Worm (Caenorhabditis elegans) whole organism, mixed stage, embryonic: ENCODE measurements around the gene irg-5.

ENCODE experiments used
- blmp-1 ChIP-seq: fragments of 150-350 bp; optimal IDR thresholded peaks from 2 replicates; lab custom pipeline; 2014; ENCODE audit warnings: missing biosample characterization, missing genetic modification characterization
- ceh-43 ChIP-seq: fragments of 200-800 bp; sonication (Bioruptor generic); optimal IDR thresholded peaks from 2 replicates; lab custom pipeline; 2018; ENCODE audit warnings: mild to moderate bottlenecking, missing genetic modification characterization, moderate library complexity, missing compliant biosample characterization
- ces-1 ChIP-seq: fragments of 150-350 bp; optimal IDR thresholded peaks from 2 replicates; lab custom pipeline; 2014; ENCODE audit warnings: missing biosample characterization, missing genetic modification reagents, missing genetic modification characterization
- lin-32 ChIP-seq: fragments of 200-800 bp; sonication (Bioruptor generic); optimal IDR thresholded peaks from 2 replicates; lab custom pipeline; 2018; ENCODE audit warnings: mild to moderate bottlenecking, missing genetic modification characterization, missing compliant biosample characterization
- mep-1 ChIP-seq: fragments of 150-350 bp; optimal IDR thresholded peaks from 2 replicates; lab custom pipeline; 2017; ENCODE audit warnings: missing biosample characterization, missing genetic modification reagents, missing genetic modification characterization, inconsistent platforms
- mls-2 ChIP-seq: sonication (generic microtip); optimal IDR thresholded peaks from 2 replicates; lab custom pipeline; 2016; ENCODE audit warnings: mild to moderate bottlenecking, missing genetic modification characterization, moderate library complexity, missing compliant biosample characterization
- nhr-12 ChIP-seq: fragments of 150-350 bp; optimal IDR thresholded peaks from 2 replicates; lab custom pipeline; 2014; ENCODE audit warnings: missing biosample characterization, missing genetic modification characterization
- nhr-2 ChIP-seq: fragments of 150-350 bp; optimal IDR thresholded peaks from 2 replicates; lab custom pipeline; 2014; ENCODE audit warnings: missing biosample characterization, missing genetic modification characterization
- nhr-237 ChIP-seq: fragments of 150-350 bp; optimal IDR thresholded peaks from 2 replicates; lab custom pipeline; 2014; ENCODE audit warnings: missing biosample characterization, missing genetic modification characterization
- nhr-28 ChIP-seq: fragments of 150-350 bp; optimal IDR thresholded peaks from 2 replicates; lab custom pipeline; 2014; ENCODE audit warnings: missing biosample characterization, missing genetic modification characterization
- pha-4 ChIP-seq: fragments of 150-350 bp; optimal IDR thresholded peaks from 2 replicates; lab custom pipeline; 2018; ENCODE audit warnings: missing biosample characterization, missing genetic modification reagents, missing genetic modification characterization
- snpc-4 ChIP-seq: fragments of 150-350 bp; optimal IDR thresholded peaks from 2 replicates; lab custom pipeline; 2014; ENCODE audit warnings: missing biosample characterization, missing genetic modification characterization
- unc-62 ChIP-seq: fragments of 150-350 bp; optimal IDR thresholded peaks from 2 replicates; lab custom pipeline; 2014; ENCODE audit warnings: missing biosample characterization, missing genetic modification reagents, missing genetic modification characterization
- ztf-11 ChIP-seq: fragments of 150-350 bp; optimal IDR thresholded peaks from 2 replicates; lab custom pipeline; 2014; ENCODE audit warnings: missing biosample characterization, missing genetic modification characterization

DNA sequence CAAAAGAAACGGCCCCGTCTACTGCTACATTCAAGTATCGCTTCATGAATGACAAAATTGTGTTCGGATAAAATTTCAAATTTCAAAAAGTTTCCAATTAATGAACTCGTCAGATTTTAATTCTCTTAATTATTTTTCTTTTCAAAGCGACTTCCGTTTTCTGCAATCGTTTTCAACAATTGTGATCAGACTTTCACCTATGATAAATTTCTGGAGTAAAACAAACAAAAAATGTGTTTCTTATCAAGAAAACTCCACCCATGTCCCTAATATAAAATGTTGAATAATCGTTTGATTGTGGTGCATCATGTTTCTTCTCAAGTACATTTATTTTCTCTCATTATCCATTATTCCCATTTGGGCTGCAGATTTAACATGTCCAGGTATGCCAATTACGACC is 32.9 kb upstream of the irg-5 start, which contains the start of gene F20G2.5:
- no peak for TF ChIP-seq nhr-28 (tag; lab: Kevin White, UChicago)
- TF ChIP-seq ztf-11 (tag; lab: Kevin White, UChicago), result no peak
- no peak for TF ChIP-seq unc-62 (GFP tag; lab: Kevin White, UChicago)
- TF ChIP-seq nhr-237 (tag; lab: Kevin White, UChicago), result no peak
- no peak for TF ChIP-seq pha-4
- no peak for TF ChIP-seq mls-2 (tag; lab: Kevin White, UChicago)
- no peak for TF ChIP-seq ceh-43 (GFP tag; lab: Kevin White, UChicago)
- no peak for TF ChIP-seq lin-32 (GFP tag; lab: Kevin White, UChicago)
- no peak for TF ChIP-seq snpc-4 (tag; lab: Kevin White, UChicago)
- TF ChIP-seq mep-1 (tag; lab: Kevin White, UChicago), result no peak
- TF ChIP-seq nhr-2 (tag; lab: Kevin White, UChicago), result no peak
- no peak for TF ChIP-seq ces-1
- TF ChIP-seq blmp-1, result no peak
- TF ChIP-seq nhr-12 (tag; lab: Kevin White, UChicago), result no peak
